Worm (Caenorhabditis elegans) whole organism, late embryonic: ENCODE measurements around the gene old-1.

ENCODE experiments used
- K02D7.2 ChIP-seq: sonication (generic microtip); optimal IDR thresholded peaks from 2 replicates; lab custom pipeline; 2017; ENCODE audit warnings: mild to moderate bottlenecking, missing genetic modification characterization, missing compliant biosample characterization
- K09A11.1 ChIP-seq: sonication (generic microtip); optimal IDR thresholded peaks from 2 replicates; lab custom pipeline; 2017; ENCODE audit warnings: antibody characterized with exemption, mild to moderate bottlenecking, missing genetic modification characterization, missing compliant biosample characterization; ENCODE audit not compliant: insufficient read depth
- ama-1 ChIP-seq: fragments of 150-350 bp; optimal IDR thresholded peaks from 2 replicates; lab custom pipeline; 2014
- ceh-34 ChIP-seq: sonication (generic microtip); optimal IDR thresholded peaks from 2 replicates; lab custom pipeline; 2016; ENCODE audit warnings: mild to moderate bottlenecking, missing genetic modification characterization, missing compliant biosample characterization
- dve-1 ChIP-seq: sonication (generic microtip); optimal IDR thresholded peaks from 2 replicates; lab custom pipeline; 2017; ENCODE audit warnings: antibody characterized with exemption, mild to moderate bottlenecking, missing genetic modification characterization, missing compliant biosample characterization
- elt-2 ChIP-seq: sonication (generic microtip); optimal IDR thresholded peaks from 2 replicates; lab custom pipeline; 2016; ENCODE audit warnings: missing genetic modification reagents, missing genetic modification characterization, missing compliant biosample characterization
- ets-4 ChIP-seq: sonication (generic microtip); optimal IDR thresholded peaks from 2 replicates; lab custom pipeline; 2016; ENCODE audit warnings: missing genetic modification characterization, missing compliant biosample characterization
- hlh-13 ChIP-seq: fragments of 200-800 bp; sonication (Bioruptor generic); optimal IDR thresholded peaks from 2 replicates; lab custom pipeline; 2018; ENCODE audit warnings: mild to moderate bottlenecking, missing genetic modification characterization, missing compliant biosample characterization
- hlh-30 ChIP-seq: sonication (generic microtip); optimal IDR thresholded peaks from 2 replicates; lab custom pipeline; 2017; ENCODE audit warnings: antibody characterized with exemption, missing genetic modification characterization, missing compliant biosample characterization; ENCODE audit not compliant: insufficient read depth
- nfya-1 ChIP-seq: sonication (generic microtip); optimal IDR thresholded peaks from 2 replicates; lab custom pipeline; 2017; ENCODE audit warnings: missing genetic modification characterization, mild to moderate bottlenecking, missing compliant biosample characterization, antibody characterized with exemption, moderate library complexity
- pat-9 ChIP-seq: fragments of 200-800 bp; sonication (Bioruptor generic); optimal IDR thresholded peaks from 2 replicates; lab custom pipeline; 2018; ENCODE audit warnings: mild to moderate bottlenecking, missing genetic modification characterization, moderate library complexity, missing compliant biosample characterization
- ref-2 ChIP-seq: sonication (generic microtip); optimal IDR thresholded peaks from 2 replicates; lab custom pipeline; 2016; ENCODE audit warnings: missing genetic modification characterization, missing compliant biosample characterization
- tbx-2 ChIP-seq: sonication (generic microtip); optimal IDR thresholded peaks from 2 replicates; lab custom pipeline; 2016; ENCODE audit warnings: missing genetic modification characterization, missing compliant biosample characterization

- no peak for TF ChIP-seq hlh-30
- TF ChIP-seq pat-9 (tag; lab: Kevin White, UChicago): no peak
- TF ChIP-seq ama-1 (lab: Kevin White, UChicago): no peak
- TF ChIP-seq nfya-1 (tag; lab: Kevin White, UChicago): no peak
- no peak for TF ChIP-seq ets-4 (tag; lab: Kevin White, UChicago)
- no peak for TF ChIP-seq hlh-13 (GFP tag; lab: Kevin White, UChicago)
- no peak for TF ChIP-seq tbx-2
- TF ChIP-seq ref-2: no peak
- TF ChIP-seq ceh-34: no peak
- no peak for TF ChIP-seq elt-2
- no peak for TF ChIP-seq K09A11.1
- no peak for TF ChIP-seq K02D7.2
- no peak for TF ChIP-seq dve-1 (tag; lab: Kevin White, UChicago)
These were observed 31.7 kb upstream of the old-1 start, which contains the start of gene unc-4 for ce11 chrII:9900276-9900675.
